Worm (Caenorhabditis elegans) whole organism, late embryonic: ENCODE results near the gene unc-41.

Source experiments
- C08G9.2 ChIP-seq: sonication (generic microtip); optimal IDR thresholded peaks from 2 replicates; lab custom pipeline; 2016; ENCODE audit warnings: mild to moderate bottlenecking, missing genetic modification characterization, moderate library complexity, missing compliant biosample characterization
- C38D4.7 ChIP-seq: fragments of 200-800 bp; sonication (Bioruptor generic); optimal IDR thresholded peaks from 2 replicates; lab custom pipeline; 2018; ENCODE audit warnings: mild to moderate bottlenecking, missing genetic modification characterization, moderate library complexity, missing compliant biosample characterization
- K09A11.1 ChIP-seq: sonication (generic microtip); optimal IDR thresholded peaks from 2 replicates; lab custom pipeline; 2017; ENCODE audit warnings: antibody characterized with exemption, mild to moderate bottlenecking, missing genetic modification characterization, missing compliant biosample characterization; ENCODE audit not compliant: insufficient read depth
- ama-1 ChIP-seq: fragments of 150-350 bp; optimal IDR thresholded peaks from 2 replicates; lab custom pipeline; 2014
- ceh-14 ChIP-seq: sonication (generic microtip); optimal IDR thresholded peaks from 2 replicates; lab custom pipeline; 2016; ENCODE audit warnings: missing genotype, missing genetic modification characterization, missing compliant biosample characterization
- ceh-18 ChIP-seq: sonication (generic microtip); optimal IDR thresholded peaks from 2 replicates; lab custom pipeline; 2016; ENCODE audit warnings: missing genetic modification characterization, missing compliant biosample characterization
- ceh-22 ChIP-seq: sonication (generic microtip); optimal IDR thresholded peaks from 2 replicates; lab custom pipeline; 2017; ENCODE audit warnings: missing biosample characterization, missing genetic modification characterization
- ceh-30 ChIP-seq: fragments of 150-350 bp; optimal IDR thresholded peaks from 2 replicates; lab custom pipeline; 2014; ENCODE audit warnings: missing biosample characterization, missing genetic modification characterization
- ceh-48 ChIP-seq: sonication (generic microtip); optimal IDR thresholded peaks from 2 replicates; lab custom pipeline; 2016; ENCODE audit warnings: missing genetic modification characterization, inconsistent platforms, missing compliant biosample characterization
- elt-2 ChIP-seq: sonication (generic microtip); optimal IDR thresholded peaks from 2 replicates; lab custom pipeline; 2016; ENCODE audit warnings: missing genetic modification reagents, missing genetic modification characterization, missing compliant biosample characterization
- ets-4 ChIP-seq: sonication (generic microtip); optimal IDR thresholded peaks from 2 replicates; lab custom pipeline; 2016; ENCODE audit warnings: missing genetic modification characterization, missing compliant biosample characterization
- eyg-1 ChIP-seq: sonication (generic microtip); optimal IDR thresholded peaks from 2 replicates; lab custom pipeline; 2016; ENCODE audit warnings: missing genotype, missing genetic modification characterization, missing compliant biosample characterization
- hlh-30 ChIP-seq: sonication (generic microtip); optimal IDR thresholded peaks from 2 replicates; lab custom pipeline; 2017; ENCODE audit warnings: antibody characterized with exemption, missing genetic modification characterization, missing compliant biosample characterization; ENCODE audit not compliant: insufficient read depth
- hlh-8 ChIP-seq: sonication (generic microtip); optimal IDR thresholded peaks from 2 replicates; lab custom pipeline; 2016; ENCODE audit warnings: missing genotype, missing genetic modification characterization, missing compliant biosample characterization
- lim-6 ChIP-seq: sonication (generic microtip); optimal IDR thresholded peaks from 2 replicates; lab custom pipeline; 2016; ENCODE audit warnings: missing genetic modification characterization, missing compliant biosample characterization
- lin-11 ChIP-seq: fragments of 200-800 bp; sonication (Bioruptor generic); optimal IDR thresholded peaks from 2 replicates; lab custom pipeline; 2018; ENCODE audit warnings: mild to moderate bottlenecking, missing genetic modification characterization, missing compliant biosample characterization
- mec-3 ChIP-seq: sonication (generic microtip); optimal IDR thresholded peaks from 2 replicates; lab custom pipeline; 2016; ENCODE audit warnings: borderline replicate concordance, missing genetic modification characterization, missing compliant biosample characterization
- npax-4 ChIP-seq: sonication (generic microtip); optimal IDR thresholded peaks from 2 replicates; lab custom pipeline; 2016; ENCODE audit warnings: missing genetic modification characterization, missing compliant biosample characterization
- odd-2 ChIP-seq: sonication (generic microtip); optimal IDR thresholded peaks from 2 replicates; lab custom pipeline; 2017; ENCODE audit warnings: antibody characterized with exemption, mild to moderate bottlenecking, missing genetic modification characterization, missing compliant biosample characterization
- pag-3 ChIP-seq: sonication (generic microtip); optimal IDR thresholded peaks from 2 replicates; lab custom pipeline; 2016; ENCODE audit warnings: missing compliant biosample characterization, missing genetic modification characterization, borderline replicate concordance
- pat-9 ChIP-seq: fragments of 200-800 bp; sonication (Bioruptor generic); optimal IDR thresholded peaks from 2 replicates; lab custom pipeline; 2018; ENCODE audit warnings: mild to moderate bottlenecking, missing genetic modification characterization, moderate library complexity, missing compliant biosample characterization
- pax-1 ChIP-seq: fragments of 150-350 bp; optimal IDR thresholded peaks from 2 replicates; lab custom pipeline; 2014; ENCODE audit warnings: missing biosample characterization, missing genetic modification characterization
- pha-4 ChIP-seq: fragments of 150-350 bp; optimal IDR thresholded peaks from 2 replicates; lab custom pipeline; 2018; ENCODE audit warnings: missing biosample characterization, missing genetic modification reagents, missing genetic modification characterization
- pqm-1 ChIP-seq: sonication (generic microtip); optimal IDR thresholded peaks from 2 replicates; lab custom pipeline; 2016; ENCODE audit warnings: missing genetic modification characterization, missing compliant biosample characterization
- ref-2 ChIP-seq: sonication (generic microtip); optimal IDR thresholded peaks from 2 replicates; lab custom pipeline; 2016; ENCODE audit warnings: missing genetic modification characterization, missing compliant biosample characterization
- rnt-1 ChIP-seq: sonication (generic microtip); optimal IDR thresholded peaks from 2 replicates; lab custom pipeline; 2016; ENCODE audit warnings: missing genetic modification characterization, missing compliant biosample characterization
- sox-2 ChIP-seq: fragments of 200-800 bp; sonication (Bioruptor generic); IDR thresholded peaks from 2 replicates; pipeline ENCODE4 v1.3.6; 2022; ENCODE audit warnings: missing genetic modification reagents, missing genetic modification characterization, missing compliant biosample characterization
- tbx-2 ChIP-seq: sonication (generic microtip); optimal IDR thresholded peaks from 2 replicates; lab custom pipeline; 2016; ENCODE audit warnings: missing genetic modification characterization, missing compliant biosample characterization
- tbx-7 ChIP-seq: sonication (generic microtip); optimal IDR thresholded peaks from 2 replicates; lab custom pipeline; 2016; ENCODE audit warnings: missing genotype, missing genetic modification characterization, missing compliant biosample characterization
- ttx-3 ChIP-seq: sonication (generic microtip); optimal IDR thresholded peaks from 2 replicates; lab custom pipeline; 2016; ENCODE audit warnings: missing genetic modification reagents, missing genetic modification characterization, missing compliant biosample characterization
- unc-3 ChIP-seq, 2 experiments: fragments of 200-800 bp in 1 of 2; sonication (Bioruptor generic) in 1 of 2; sonication (generic microtip) in 1 of 2; conservative IDR thresholded peaks in 1 of 2; optimal IDR thresholded peaks in 1 of 2; 2 replicates each; pipeline versions ENCODE4 v1.3.6 to Lab custom; 2016 to 2022; ENCODE audit warnings: missing compliant biosample characterization in 2 of 2, missing genetic modification characterization in 2 of 2, missing genetic modification reagents in 1 of 2
- unc-42 ChIP-seq: sonication (generic microtip); optimal IDR thresholded peaks from 2 replicates; lab custom pipeline; 2016; ENCODE audit warnings: missing genotype, missing genetic modification characterization, missing compliant biosample characterization
- unc-86 ChIP-seq: sonication (generic microtip); optimal IDR thresholded peaks from 2 replicates; lab custom pipeline; 2016; ENCODE audit warnings: missing genetic modification characterization, missing compliant biosample characterization

unc-41 gene

DNA sequence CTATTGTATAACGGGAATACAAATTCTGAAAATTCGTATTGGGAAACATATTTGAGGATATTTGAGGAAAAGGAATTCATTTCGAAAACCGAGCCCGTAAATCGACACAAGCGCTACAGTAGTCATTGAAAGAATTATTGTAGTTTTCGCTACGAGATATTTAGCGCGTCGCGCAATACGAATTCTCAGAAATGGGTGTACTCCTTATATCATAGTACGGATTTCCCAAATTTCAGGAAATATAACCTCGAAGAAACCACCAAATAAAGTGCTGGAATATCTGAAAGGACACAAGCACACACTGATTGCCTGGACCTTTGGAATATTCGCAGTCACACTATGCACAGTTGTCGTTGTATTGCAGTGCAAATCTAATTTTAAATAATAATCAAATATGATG is 48.7 kb downstream of the unc-41 start:
- TF ChIP-seq ref-2 (tag; lab: Kevin White, UChicago): no peak
- TF ChIP-seq, all 69 proteins: peak for 0

DNA sequence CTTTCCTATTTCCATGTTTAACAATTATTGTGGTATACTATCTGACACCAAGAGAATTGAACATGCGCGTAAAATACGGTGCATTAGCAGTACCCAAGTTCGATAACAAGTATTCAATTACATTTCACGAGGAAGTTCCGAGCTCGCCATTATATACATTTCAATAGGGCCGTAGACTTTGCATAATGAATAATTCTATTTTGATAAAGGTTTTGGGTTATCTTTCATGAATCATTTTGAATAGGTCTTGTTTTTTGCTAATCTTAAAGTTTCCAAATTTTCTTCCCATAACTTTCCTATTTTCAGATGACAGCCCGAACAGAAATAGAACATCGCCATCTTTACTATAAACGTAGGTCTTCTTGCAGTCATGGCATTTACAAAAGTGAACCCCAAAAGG is 49.8 kb downstream of the unc-41 start, which contains the start of gene C50H2.13:
C50H2.13 (plus strand) TSS at position 301 of the 400 bp plus-strand sequence.
- no peak for TF ChIP-seq lin-11 (tag; lab: Kevin White, UChicago)
- no peak for TF ChIP-seq hlh-8
- TF ChIP-seq C08G9.2 (tag; lab: Kevin White, UChicago): no peak
- TF ChIP-seq unc-42 (tag; lab: Kevin White, UChicago): no peak
- TF ChIP-seq tbx-2: no peak
- TF ChIP-seq pat-9 (tag; lab: Kevin White, UChicago): no peak
- no peak for TF ChIP-seq ets-4 (tag; lab: Kevin White, UChicago)
- no peak for TF ChIP-seq ceh-22
- TF ChIP-seq ceh-30 (tag; lab: Kevin White, UChicago): no peak
- no peak for TF ChIP-seq unc-3 (GFP tag; conservative IDR thresholded peaks at IDR 0.05; lab: Robert Waterston, UW)
- no peak for TF ChIP-seq unc-3 (tag; optimal IDR thresholded peaks at IDR 0.05; lab: Kevin White, UChicago)
- TF ChIP-seq eyg-1 (tag; lab: Kevin White, UChicago): no peak
- TF ChIP-seq hlh-30 (tag; lab: Kevin White, UChicago): no peak
- no peak for TF ChIP-seq mec-3 (tag; lab: Kevin White, UChicago)

DNA sequence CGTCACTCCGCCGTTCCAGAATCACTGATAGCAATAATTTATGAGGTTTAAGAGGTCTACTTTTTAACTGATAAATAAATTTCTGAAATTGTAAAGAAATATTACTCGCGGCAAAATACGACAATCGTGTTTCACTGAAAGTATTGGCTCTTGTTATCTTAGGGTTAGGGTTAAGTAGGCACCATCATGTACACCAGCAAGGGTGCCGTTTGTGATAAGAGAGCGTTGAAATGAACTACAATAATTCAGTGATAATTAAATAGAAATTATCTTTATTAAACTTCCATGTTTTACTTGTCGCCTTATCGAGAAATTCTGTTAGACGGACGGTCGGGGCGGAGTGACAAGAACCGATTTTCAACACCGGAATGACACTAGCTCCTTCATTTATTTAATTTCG is 50.4 kb downstream of the unc-41 start:
- peak; percentile 87 for TF ChIP-seq elt-2 (tag; lab: Kevin White, UChicago)
- TF ChIP-seq sox-2 (GFP tag; lab: Robert Waterston, UW): no peak
- TF ChIP-seq K09A11.1 (tag; lab: Kevin White, UChicago): no peak
- no peak for TF ChIP-seq pqm-1 (tag; lab: Kevin White, UChicago)
- TF ChIP-seq lim-6: no peak

DNA sequence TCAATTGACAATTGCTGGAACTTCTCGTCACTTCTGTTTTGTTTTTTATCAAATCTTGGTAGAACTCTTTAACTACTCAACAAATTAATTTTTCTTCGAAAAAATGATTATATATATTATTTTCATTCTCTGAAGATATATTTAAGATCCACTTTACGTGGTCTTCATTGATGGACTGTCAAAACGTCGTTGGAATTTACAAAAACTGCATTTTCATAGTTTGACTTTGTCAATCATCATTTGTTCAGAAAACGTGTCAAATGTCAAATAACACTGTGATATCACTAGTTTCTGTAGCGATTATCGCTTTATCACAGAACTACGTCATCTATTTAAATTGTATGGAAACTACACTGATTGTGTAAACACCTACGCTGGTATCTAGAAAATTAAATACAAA is 51.6 kb downstream of the unc-41 start:
- TF ChIP-seq elt-2 (tag; lab: Kevin White, UChicago): peak; percentile 18
- TF ChIP-seq pag-3 (tag; lab: Kevin White, UChicago): no peak

DNA sequence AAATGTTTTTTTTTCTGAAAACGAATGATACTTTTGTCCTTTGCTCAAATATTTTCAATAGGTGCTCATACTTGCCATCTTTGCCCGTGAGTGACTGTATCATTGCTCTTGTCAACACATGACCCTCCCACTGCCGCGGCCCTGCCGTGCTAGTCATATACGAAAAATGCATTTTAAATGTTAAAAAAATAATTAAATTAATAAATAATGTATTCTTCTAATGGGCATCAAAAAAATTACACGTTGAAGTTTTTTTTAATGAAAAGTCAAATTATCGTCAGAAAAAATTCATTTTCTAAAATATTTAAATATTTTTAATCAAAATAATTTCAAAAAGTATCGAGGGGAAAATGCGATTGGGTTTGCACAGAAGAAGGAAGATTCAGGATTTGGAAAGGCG is 53.6 kb downstream of the unc-41 start, which contains the start of gene C50H2.7:
C50H2.7 (plus strand) TSS at position 301 of the 400 bp plus-strand sequence.
- no peak for TF ChIP-seq unc-86 (tag; lab: Kevin White, UChicago)
- no peak for TF ChIP-seq rnt-1
- no peak for TF ChIP-seq ttx-3 (tag; lab: Kevin White, UChicago)
- TF ChIP-seq mec-3 (tag; lab: Kevin White, UChicago): no peak
- TF ChIP-seq ceh-18 (tag; lab: Kevin White, UChicago): no peak
- TF ChIP-seq hlh-30 (tag; lab: Kevin White, UChicago): no peak
- TF ChIP-seq ceh-48: no peak
- no peak for TF ChIP-seq pax-1 (tag; lab: Kevin White, UChicago)
- TF ChIP-seq npax-4: no peak
- no peak for TF ChIP-seq odd-2
- no peak for TF ChIP-seq C38D4.7 (GFP tag; lab: Kevin White, UChicago)
- no peak for TF ChIP-seq ama-1 (lab: Kevin White, UChicago)
- no peak for TF ChIP-seq lim-6

DNA sequence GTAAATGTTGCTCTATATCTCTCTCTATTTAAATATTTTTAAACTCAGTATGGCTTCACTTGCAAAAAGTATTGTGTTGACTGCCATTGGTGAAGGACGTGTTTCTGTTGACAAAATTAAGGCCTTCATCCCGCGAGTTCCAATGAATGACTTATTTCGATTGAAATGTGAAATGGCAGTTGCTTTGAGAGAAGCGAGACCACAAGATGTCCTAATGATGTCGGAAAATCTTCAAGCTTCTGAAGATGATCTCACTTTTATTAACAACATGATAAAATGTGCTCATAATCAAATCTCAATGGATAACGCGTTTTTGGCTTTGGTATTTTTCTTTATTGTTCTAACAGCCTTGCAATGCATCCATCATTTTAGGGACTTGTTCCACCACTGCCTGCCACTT is 54.8 kb downstream of the unc-41 start, which contains the start of gene ceh-75:
ceh-75 (plus strand) TSS at position 50 of the 400 bp plus-strand sequence.
- TF ChIP-seq ceh-14 (tag; lab: Kevin White, UChicago) (no peak), tbx-7 (no peak), ceh-22 (no peak), elt-2 (tag; lab: Kevin White, UChicago) (no peak), pha-4 (tag; lab: Kevin White, UChicago) (no peak), pag-3 (tag; lab: Kevin White, UChicago) (no peak), ttx-3 (tag; lab: Kevin White, UChicago) (no peak)
